Worm (Caenorhabditis elegans): ENCODE data around the gene poml-4.

poml-4 gene

DNA sequence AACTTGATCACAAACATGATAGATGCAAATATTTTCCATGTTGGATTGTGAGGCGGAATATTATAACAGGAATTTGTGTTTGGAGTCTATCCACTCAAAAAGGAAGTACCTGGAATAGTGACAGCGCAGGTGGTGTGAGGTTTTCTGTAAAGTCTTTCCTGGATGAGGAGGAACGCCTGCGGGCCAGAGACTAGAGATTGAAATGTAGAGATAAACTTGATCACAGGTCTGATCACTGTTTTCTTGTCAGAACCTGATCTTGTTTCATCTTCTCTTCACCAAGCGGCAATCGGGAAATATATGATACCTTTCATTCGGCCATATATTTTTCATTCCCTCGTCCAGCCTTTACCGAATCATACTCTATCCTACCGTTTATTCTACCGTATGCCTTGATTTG is 45.6 kb downstream of the poml-4 start, which contains the start of gene T07H3.8:
T07H3.8 (plus strand) TSS at position 301 of the 400 bp plus-strand sequence.
- TF ChIP-seq ceh-82 (tag; optimal IDR thresholded peaks at IDR 0.05) (no peak), ceh-90 (tag; optimal IDR thresholded peaks at IDR 0.05) (no peak), mef-2 (tag; optimal IDR thresholded peaks at IDR 0.05) (no peak), pqm-1 (tag; optimal IDR thresholded peaks at IDR 0.05) (no peak), ztf-11 (tag; optimal IDR thresholded peaks at IDR 0.05) (no peak), unc-62 (GFP tag; optimal IDR thresholded peaks at IDR 0.05) (no peak), vab-15 (tag; optimal IDR thresholded peaks at IDR 0.05) (no peak), ceh-8 (GFP tag; optimal IDR thresholded peaks at IDR 0.05) (no peak), ceh-63 (GFP tag; optimal IDR thresholded peaks at IDR 0.05) (no peak)

DNA sequence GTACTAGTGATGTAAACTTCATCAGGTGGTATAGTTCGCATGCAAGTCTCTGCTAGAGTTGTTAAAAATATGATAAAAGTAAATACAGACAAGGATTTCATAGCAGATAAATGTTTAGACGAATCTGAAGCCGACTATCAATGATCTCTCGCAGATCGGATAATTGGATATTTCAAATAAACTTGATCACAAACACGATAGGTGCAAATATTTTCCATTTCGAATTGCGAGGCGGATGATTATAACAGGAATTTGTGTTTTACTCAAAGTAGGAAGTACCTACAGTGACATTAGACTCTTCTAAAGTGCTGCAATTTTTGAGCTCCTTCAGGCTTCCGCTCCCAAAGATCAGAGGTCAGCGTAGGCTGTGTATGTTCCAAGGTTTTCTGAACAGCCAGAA is 49.1 kb downstream of the poml-4 start, which contains the start of gene T07H3.7:
T07H3.7 (minus strand) TSS at position 101 of the 400 bp plus-strand sequence.
- no peak for TF ChIP-seq unc-86 (tag; optimal IDR thresholded peaks at IDR 0.05)
- TF ChIP-seq tbx-2 (tag; optimal IDR thresholded peaks at IDR 0.05) = no peak
- no peak for TF ChIP-seq Y116A8C.19 (tag; optimal IDR thresholded peaks at IDR 0.05; ENCODE audit: borderline replicate concordance)
- TF ChIP-seq snpc-4 (tag; optimal IDR thresholded peaks at IDR 0.05) = no peak
- TF ChIP-seq ceh-63 (GFP tag; optimal IDR thresholded peaks at IDR 0.05) = no peak
- TF ChIP-seq aha-1 (tag; optimal IDR thresholded peaks at IDR 0.05) = no peak
- no peak for TF ChIP-seq nhr-85 (tag)
- TF ChIP-seq fkh-10 (GFP tag; optimal IDR thresholded peaks at IDR 0.05) = no peak
- no peak for TF ChIP-seq nhr-28 (tag; optimal IDR thresholded peaks at IDR 0.05)
- TF ChIP-seq ceh-88 (GFP tag; IDR thresholded peaks at IDR 0.05) = no peak
- TF ChIP-seq unc-98 (GFP tag; IDR thresholded peaks at IDR 0.05) = no peak
- no peak for TF ChIP-seq nhr-90 (tag; optimal IDR thresholded peaks at IDR 0.05; ENCODE audit: poor library complexity)
- TF ChIP-seq mep-1 (tag; optimal IDR thresholded peaks at IDR 0.05) = no peak
- no peak for TF ChIP-seq rnt-1 (tag; optimal IDR thresholded peaks at IDR 0.05)
- no peak for TF ChIP-seq fkh-8 (tag; optimal IDR thresholded peaks at IDR 0.05)
- TF ChIP-seq mab-9 (GFP tag; IDR thresholded peaks at IDR 0.05) = no peak

All from whole organism, L1 larva.